Worm (Caenorhabditis elegans) whole organism, L1 larva: ENCODE data around the gene sru-16.

Source experiments
- egl-27 ChIP-seq, 2 experiments: fragments of 150-350 bp in 1 of 2; sonication (generic microtip); optimal IDR thresholded peaks; 3 replicates each; lab custom pipeline; 2017 to 2018; ENCODE audit warnings: missing biosample characterization in 2 of 2, missing genetic modification characterization in 2 of 2, missing genetic modification reagents in 2 of 2
- lsy-2 ChIP-seq, 2 experiments: fragments of 150-350 bp; optimal IDR thresholded peaks; 2 replicates each; lab custom pipeline; 2014; ENCODE audit warnings: missing biosample characterization in 2 of 2, missing genetic modification characterization in 2 of 2
- unc-62 ChIP-seq: fragments of 150-350 bp; optimal IDR thresholded peaks from 2 replicates; lab custom pipeline; 2014; ENCODE audit warnings: missing biosample characterization, missing genetic modification reagents, missing genetic modification characterization

ce11 chrIV:13619203-13619602 is 40.1 kb downstream of the sru-16 start, which contains the start of gene C08F11.3:
- TF ChIP-seq unc-62 (no peak), lsy-2 (tag; optimal IDR thresholded peaks at IDR 0.05; lab: Kevin White, UChicago) (no peak), egl-27 (tag; optimal IDR thresholded peaks at IDR 0.05; lab: Kevin White, UChicago) (no peak)
